Fruit fly (Drosophila melanogaster) whole organism: ENCODE measurements around the gene mRpL23.

Experiments used
- CG8478 ChIP-seq: fragments of >200 bp; optimal IDR thresholded peaks from 2 replicates; lab custom pipeline; 2018; ENCODE audit warnings: inconsistent platforms
- pan ChIP-seq: fragments of >200 bp; optimal IDR thresholded peaks from 2 replicates; lab custom pipeline; 2017
- psq ChIP-seq: fragments of >200 bp; optimal IDR thresholded peaks from 2 replicates; lab custom pipeline; 2017

dm6 chr3L:2390889-2391288 is 17.4 kb upstream of the mRpL23 start, which contains the start of the genes CG32298 and CG32299:
- TF ChIP-seq psq (lab: Kevin White, UChicago): no peak
- TF ChIP-seq pan (lab: Kevin White, UChicago): no peak
- no peak for TF ChIP-seq CG8478 (lab: Kevin White, UChicago)
